Worm (Caenorhabditis elegans): ENCODE measurements around the gene fbxa-151.

DNA sequence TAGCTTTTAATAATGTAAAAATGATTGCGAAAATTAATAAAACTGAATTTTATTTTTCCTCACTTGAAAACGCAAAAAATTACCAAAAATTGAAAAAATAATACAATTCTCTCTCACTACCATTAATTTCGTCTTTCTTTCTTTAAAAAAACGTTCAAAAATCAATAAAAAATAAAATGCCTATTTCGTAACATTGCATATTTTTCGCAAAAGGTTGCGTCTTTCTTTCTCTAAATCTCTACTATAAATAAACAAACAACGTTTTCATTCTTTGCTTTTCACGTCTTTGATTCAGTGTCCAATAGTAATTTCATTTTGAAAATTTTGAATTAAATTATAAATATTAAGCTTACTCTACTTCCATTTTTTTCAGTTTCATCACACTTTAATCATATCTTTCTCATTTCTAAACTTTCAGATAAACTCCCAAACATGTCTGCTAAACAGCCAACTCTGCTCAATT is 17.9 kb upstream of the fbxa-151 start, which contains the start of gene fbxa-37:
- no peak for TF ChIP-seq aly-1 (tag; optimal IDR thresholded peaks at IDR 0.05)
- TF ChIP-seq ama-1 (optimal IDR thresholded peaks at IDR 0.05): no peak
- TF ChIP-seq tbx-11 (GFP tag; IDR thresholded peaks at IDR 0.05): no peak
- TF ChIP-seq F13C5.2 (tag; optimal IDR thresholded peaks at IDR 0.05): no peak
- TF ChIP-seq tra-4 (tag; optimal IDR thresholded peaks at IDR 0.05): no peak
- no peak for TF ChIP-seq ceh-13 (GFP tag; optimal IDR thresholded peaks at IDR 0.05)
- no peak for TF ChIP-seq sea-1 (GFP tag; conservative IDR thresholded peaks at IDR 0.05)
- TF ChIP-seq hmbx-1 (tag; optimal IDR thresholded peaks at IDR 0.05): no peak
- TF ChIP-seq flt-1 (GFP tag; IDR thresholded peaks at IDR 0.05): no peak
- TF ChIP-seq ceh-36 (tag; optimal IDR thresholded peaks at IDR 0.05): no peak
- TF ChIP-seq hmg-4 (GFP tag; optimal IDR thresholded peaks at IDR 0.05): no peak
